Worm (Caenorhabditis elegans) whole organism, L3 larva: ENCODE results near the gene mars-1.

Experiments
- ZK546.5 ChIP-seq: sonication (generic microtip); optimal IDR thresholded peaks from 2 replicates; lab custom pipeline; 2017; ENCODE audit warnings: missing biosample characterization, missing genetic modification characterization
- aly-2 ChIP-seq: fragments of 150-350 bp; optimal IDR thresholded peaks from 2 replicates; lab custom pipeline; 2014; ENCODE audit warnings: missing biosample characterization, missing genetic modification characterization
- ama-1 ChIP-seq: fragments of 150-350 bp; optimal IDR thresholded peaks from 2 replicates; lab custom pipeline; 2018
- fos-1 ChIP-seq: fragments of 150-350 bp; optimal IDR thresholded peaks from 2 replicates; lab custom pipeline; 2014; ENCODE audit warnings: missing biosample characterization, missing genetic modification characterization
- nfya-1 ChIP-seq: sonication (generic microtip); optimal IDR thresholded peaks from 2 replicates; lab custom pipeline; 2017; ENCODE audit warnings: missing genetic modification characterization, mild to moderate bottlenecking, missing compliant biosample characterization, antibody characterized with exemption, moderate library complexity; ENCODE audit not compliant: insufficient read depth
- unc-62 ChIP-seq: fragments of 150-350 bp; sonication (generic microtip); optimal IDR thresholded peaks from 4 replicates; lab custom pipeline; 2014; ENCODE audit warnings: missing biosample characterization, missing genetic modification reagents, missing genetic modification characterization
- zag-1 ChIP-seq: fragments of 150-350 bp; optimal IDR thresholded peaks from 2 replicates; lab custom pipeline; 2014; ENCODE audit warnings: missing biosample characterization, missing genetic modification characterization

DNA sequence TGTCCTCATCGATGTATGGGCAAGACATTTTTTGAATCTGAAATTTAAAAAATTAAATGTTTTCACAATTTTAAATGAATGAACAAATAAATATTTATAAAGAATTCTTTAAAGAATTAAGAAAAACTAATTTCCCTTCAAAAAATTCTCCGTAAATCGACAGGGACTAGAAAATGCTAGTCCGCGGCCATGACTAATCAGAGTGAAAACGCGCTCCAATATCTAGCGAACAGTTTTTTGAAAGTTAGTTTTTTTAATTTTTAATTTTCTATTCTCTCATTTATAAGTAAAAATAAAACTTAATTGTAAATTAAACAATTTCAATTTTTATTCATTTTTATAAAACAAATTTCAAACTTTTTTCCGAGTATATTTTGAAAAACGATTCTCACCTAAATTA is 42.5 kb downstream of the mars-1 start:
- TF ChIP-seq unc-62 (GFP tag; lab: Kevin White, UChicago) (no peak), nfya-1 (peak; percentile 69), ama-1 (lab: Kevin White, UChicago) (peak; percentile 18), aly-2 (tag; lab: Kevin White, UChicago) (no peak), zag-1 (tag; lab: Kevin White, UChicago) (no peak), ZK546.5 (tag; lab: Kevin White, UChicago) (no peak), fos-1 (tag; lab: Kevin White, UChicago) (no peak)
